Worm (Caenorhabditis elegans): ENCODE results near the gene B0491.6.
A peak's percentile ranks its signal among the peaks of the same experiment; 100 is the strongest.

B0491.6 gene

DNA sequence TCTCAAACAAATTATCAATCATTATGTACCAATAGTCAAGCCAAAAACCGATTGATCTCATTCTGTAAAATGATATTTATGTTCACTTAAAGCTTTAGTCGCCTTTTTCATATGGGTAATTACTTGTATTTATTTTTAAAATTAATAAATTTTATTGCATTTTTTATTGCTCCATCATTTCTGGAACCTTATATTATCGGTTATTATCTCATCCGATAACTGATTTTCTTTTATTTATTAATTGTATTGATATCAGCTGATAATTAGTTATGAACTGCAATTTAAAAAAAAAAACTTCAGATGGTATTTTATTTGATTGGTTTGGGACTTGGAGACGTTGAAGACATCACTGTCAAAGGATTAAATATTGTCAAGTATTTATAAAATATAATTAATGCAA, 1.7 kb upstream of the B0491.6 start, which contains the start of gene dph-5:
TSS of gene dph-5 (plus strand) at position 301 of the 400 bp plus-strand sequence.
- TF ChIP-seq nhr-232 (tag; optimal IDR thresholded peaks at IDR 0.05) = no peak
- no peak for TF ChIP-seq npax-4 (tag; optimal IDR thresholded peaks at IDR 0.05)
- TF ChIP-seq eyg-1 (tag; optimal IDR thresholded peaks at IDR 0.05) = no peak
- TF ChIP-seq lin-11 (tag; optimal IDR thresholded peaks at IDR 0.05) = no peak
- TF ChIP-seq fkh-10 (GFP tag; optimal IDR thresholded peaks at IDR 0.05) = no peak
- TF ChIP-seq lim-6 (tag; optimal IDR thresholded peaks at IDR 0.05) = no peak
- no peak for TF ChIP-seq dve-1 (tag; optimal IDR thresholded peaks at IDR 0.05)
- no peak for TF ChIP-seq odd-2 (tag; optimal IDR thresholded peaks at IDR 0.05)
- no peak for TF ChIP-seq K09A11.1 (tag; optimal IDR thresholded peaks at IDR 0.05; ENCODE audit: insufficient read depth)
- TF ChIP-seq hlh-30 (tag; optimal IDR thresholded peaks at IDR 0.05; ENCODE audit: insufficient read depth) = no peak
- no peak for TF ChIP-seq unc-3 (GFP tag; conservative IDR thresholded peaks at IDR 0.05)
- TF ChIP-seq unc-3 (tag; optimal IDR thresholded peaks at IDR 0.05) = no peak
- no peak for TF ChIP-seq hlh-8 (tag; optimal IDR thresholded peaks at IDR 0.05)
- TF ChIP-seq ceh-34 (tag; optimal IDR thresholded peaks at IDR 0.05) = no peak
- TF ChIP-seq ztf-16 (tag; optimal IDR thresholded peaks at IDR 0.05) = no peak
- TF ChIP-seq T23F11.4 (GFP tag; optimal IDR thresholded peaks at IDR 0.05) = no peak
- TF ChIP-seq ceh-6 (GFP tag; optimal IDR thresholded peaks at IDR 0.05) = no peak
- no peak for TF ChIP-seq sox-4 (tag; optimal IDR thresholded peaks at IDR 0.05)

DNA sequence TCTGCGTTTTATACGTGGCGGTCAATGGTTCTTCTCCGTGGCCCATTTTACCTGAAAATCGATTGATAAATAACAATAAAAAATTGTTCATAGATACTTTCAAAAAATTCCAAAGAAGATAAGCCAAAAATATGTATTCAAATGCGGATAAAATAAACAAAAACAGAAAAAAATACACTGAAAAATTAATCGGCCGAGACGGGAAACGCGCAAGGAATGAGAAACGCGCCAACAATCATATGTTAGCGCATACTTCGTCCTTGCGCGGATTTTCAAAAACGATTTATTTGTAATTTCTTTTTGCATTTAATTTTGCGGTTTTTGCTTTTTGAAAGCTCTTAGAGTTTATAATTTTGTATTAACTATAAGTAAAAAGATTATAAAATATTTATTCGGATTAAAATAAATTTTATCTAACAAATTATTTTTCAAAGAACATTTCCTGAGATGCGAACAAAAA, 2.5 kb downstream of the B0491.6 start, which contains the start of gene nduf-11:
TSS of gene nduf-11 (minus strand) at position 51 of the 460 bp plus-strand sequence.
- TF ChIP-seq hlh-6 (tag; optimal IDR thresholded peaks at IDR 0.05) (no peak), fax-1 (tag; optimal IDR thresholded peaks at IDR 0.05) (peak; percentile 19), ceh-22 (tag; optimal IDR thresholded peaks at IDR 0.05) (no peak), odd-2 (tag; optimal IDR thresholded peaks at IDR 0.05) (no peak), Y22D7AL.16 (tag; optimal IDR thresholded peaks at IDR 0.05) (peak; percentile 0), dve-1 (tag; optimal IDR thresholded peaks at IDR 0.05) (peak; percentile 55), pros-1 (tag; optimal IDR thresholded peaks at IDR 0.05) (no peak), ceh-6 (GFP tag; optimal IDR thresholded peaks at IDR 0.05) (no peak), ceh-19 (GFP tag; optimal IDR thresholded peaks at IDR 0.05) (no peak), zip-5 (tag; optimal IDR thresholded peaks at IDR 0.05) (no peak), ceh-48 (tag; optimal IDR thresholded peaks at IDR 0.05) (peak; percentile 29), hlh-15 (tag; optimal IDR thresholded peaks at IDR 0.05) (no peak), sdc-2 (tag; optimal IDR thresholded peaks at IDR 0.05) (no peak), pag-3 (tag; optimal IDR thresholded peaks at IDR 0.05; ENCODE audit: borderline replicate concordance) (no peak), madf-2 (tag; optimal IDR thresholded peaks at IDR 0.05) (peak; percentile 7), K02D7.2 (tag; optimal IDR thresholded peaks at IDR 0.05) (no peak), ceh-9 (tag; optimal IDR thresholded peaks at IDR 0.05) (no peak), rnt-1 (tag; optimal IDR thresholded peaks at IDR 0.05) (no peak), ref-2 (tag; optimal IDR thresholded peaks at IDR 0.05) (peak; percentile 46), ets-4 (tag; optimal IDR thresholded peaks at IDR 0.05) (no peak), fkh-10 (GFP tag; optimal IDR thresholded peaks at IDR 0.05) (no peak), eyg-1 (tag; optimal IDR thresholded peaks at IDR 0.05) (no peak), hlh-13 (GFP tag; optimal IDR thresholded peaks at IDR 0.05) (no peak), pha-2 (tag; optimal IDR thresholded peaks at IDR 0.05) (peak; percentile 9), T23F11.4 (GFP tag; optimal IDR thresholded peaks at IDR 0.05) (no peak), elt-4 (tag; optimal IDR thresholded peaks at IDR 0.05) (no peak), C08G9.2 (tag; optimal IDR thresholded peaks at IDR 0.05) (no peak), che-1 (tag; optimal IDR thresholded peaks at IDR 0.05) (peak; percentile 42), dmd-4 (tag; optimal IDR thresholded peaks at IDR 0.05; ENCODE audit: borderline replicate concordance) (no peak), ceh-18 (tag; optimal IDR thresholded peaks at IDR 0.05) (peak; percentile 31), hlh-30 (tag; optimal IDR thresholded peaks at IDR 0.05; ENCODE audit: insufficient read depth) (no peak), sox-4 (tag; optimal IDR thresholded peaks at IDR 0.05) (peak; percentile 47), C38D4.7 (GFP tag; optimal IDR thresholded peaks at IDR 0.05) (peak; percentile 25), F13H6.1 (tag; optimal IDR thresholded peaks at IDR 0.05) (no peak), pax-1 (tag; optimal IDR thresholded peaks at IDR 0.05) (peak; percentile 38), pat-9 (tag; optimal IDR thresholded peaks at IDR 0.05) (peak; percentile 18), ceh-34 (tag; optimal IDR thresholded peaks at IDR 0.05) (peak; percentile 39), K09A11.1 (tag; optimal IDR thresholded peaks at IDR 0.05; ENCODE audit: insufficient read depth) (peak; percentile 48), gmeb-2 (tag; optimal IDR thresholded peaks at IDR 0.05) (peak; percentile 11), ceh-30 (tag; optimal IDR thresholded peaks at IDR 0.05) (no peak), ttx-3 (tag; optimal IDR thresholded peaks at IDR 0.05) (peak; percentile 44), ahr-1 (tag; optimal IDR thresholded peaks at IDR 0.05) (no peak)
